Worm (Caenorhabditis elegans) whole organism, young adult: ENCODE data around the gene ptr-1.

Source experiments
- B0019.2 ChIP-seq: fragments of 200-800 bp; sonication (Bioruptor generic); conservative IDR thresholded peaks from 2 replicates; pipeline ENCODE4 v1.3.6; 2022; ENCODE audit warnings: missing genetic modification reagents, missing genetic modification characterization, missing compliant biosample characterization
- F52B5.7 ChIP-seq: sonication (generic microtip); optimal IDR thresholded peaks from 2 replicates; lab custom pipeline; 2016; ENCODE audit warnings: mild to moderate bottlenecking, missing genetic modification characterization, missing compliant biosample characterization
- ama-1 ChIP-seq, 3 experiments: fragments of 150-350 bp in 1 of 3; sonication (generic microtip) in 2 of 3; optimal IDR thresholded peaks; 2 replicates each; lab custom pipeline; 2014 to 2018; ENCODE audit warnings: missing biosample characterization in 2 of 3, missing genetic modification characterization in 2 of 3, missing genetic modification reagents in 2 of 3
- nfyb-1 ChIP-seq: fragments of 200-800 bp; sonication (Bioruptor generic); IDR thresholded peaks from 2 replicates; pipeline ENCODE4 v1.3.6; 2022; ENCODE audit warnings: missing genetic modification reagents, missing genetic modification characterization, missing compliant biosample characterization
- snpc-4 ChIP-seq, 5 experiments: fragments of 150-350 bp in 1 of 5; sonication (generic microtip) in 4 of 5; optimal IDR thresholded peaks; 2 replicates each; lab custom pipeline; 2014 to 2018; ENCODE audit warnings: missing genetic modification characterization in 5 of 5, missing biosample characterization in 3 of 5, antibody characterized with exemption in 2 of 5, mild to moderate bottlenecking in 2 of 5, missing compliant biosample characterization in 2 of 5, missing genotype in 2 of 5, moderate library complexity in 2 of 5, missing genetic modification reagents in 1 of 5

ce11 chrV:9162955-9163468 lies 18.5 kb downstream of the ptr-1 start, which contains the start of gene col-145:
- TF ChIP-seq snpc-4 (GFP tag; optimal IDR thresholded peaks at IDR 0.05; lab: Kevin White, UChicago) (no peak), snpc-4 (tag; optimal IDR thresholded peaks at IDR 0.05; lab: Kevin White, UChicago) (no peak), B0019.2 (GFP tag; lab: Robert Waterston, UW) (no peak), nfyb-1 (GFP tag; lab: Robert Waterston, UW) (no peak), F52B5.7 (no peak), ama-1 (optimal IDR thresholded peaks at IDR 0.05; lab: Kevin White, UChicago) (no peak), ama-1 (GFP tag; optimal IDR thresholded peaks at IDR 0.05; lab: Kevin White, UChicago) (no peak)
